Worm (Caenorhabditis elegans) whole organism, L1 larva: ENCODE results near the gene pho-9.

Source experiments
- C04F5.9 ChIP-seq: sonication (generic microtip); optimal IDR thresholded peaks from 2 replicates; lab custom pipeline; 2016; ENCODE audit warnings: missing genetic modification characterization, missing compliant biosample characterization
- Y116A8C.19 ChIP-seq: sonication (generic microtip); optimal IDR thresholded peaks from 2 replicates; lab custom pipeline; 2016; ENCODE audit warnings: missing compliant biosample characterization, missing genetic modification characterization, borderline replicate concordance
- alr-1 ChIP-seq: fragments of 200-800 bp; sonication (Bioruptor generic); optimal IDR thresholded peaks from 2 replicates; lab custom pipeline; 2018; ENCODE audit warnings: borderline replicate concordance, mild to moderate bottlenecking, missing genetic modification characterization, missing compliant biosample characterization
- aly-2 ChIP-seq: fragments of 150-350 bp; optimal IDR thresholded peaks from 2 replicates; lab custom pipeline; 2014; ENCODE audit warnings: missing biosample characterization, missing genetic modification characterization
- dpl-1 ChIP-seq, 3 experiments: fragments of 150-350 bp in 2 of 3; sonication (generic microtip) in 1 of 3; optimal IDR thresholded peaks; 2 replicates each; lab custom pipeline; 2014 to 2017; ENCODE audit warnings: missing biosample characterization in 3 of 3, missing genetic modification characterization in 3 of 3, missing genetic modification reagents in 3 of 3
- lin-39 ChIP-seq: fragments of 150-350 bp; optimal IDR thresholded peaks from 2 replicates; lab custom pipeline; 2014; ENCODE audit warnings: missing biosample characterization, missing genetic modification reagents, missing genetic modification characterization
- nhr-76 ChIP-seq: sonication (generic microtip); optimal IDR thresholded peaks from 2 replicates; lab custom pipeline; 2017; ENCODE audit warnings: missing biosample characterization, missing genetic modification characterization
- nhr-90 ChIP-seq: sonication (generic microtip); optimal IDR thresholded peaks from 2 replicates; lab custom pipeline; 2016; ENCODE audit warnings: mild to moderate bottlenecking, missing genetic modification characterization, missing compliant biosample characterization; ENCODE audit not compliant: poor library complexity
- skn-1 ChIP-seq: fragments of 150-350 bp; optimal IDR thresholded peaks from 2 replicates; lab custom pipeline; 2014; ENCODE audit warnings: missing biosample characterization, missing genetic modification characterization
- snpc-4 ChIP-seq: fragments of 150-350 bp; optimal IDR thresholded peaks from 2 replicates; lab custom pipeline; 2014; ENCODE audit warnings: missing biosample characterization, missing genetic modification characterization
- tbx-2 ChIP-seq: sonication (generic microtip); optimal IDR thresholded peaks from 2 replicates; lab custom pipeline; 2016; ENCODE audit warnings: missing genetic modification characterization, missing compliant biosample characterization
- ztf-11 ChIP-seq, 2 experiments: sonication (generic microtip); optimal IDR thresholded peaks; 2 replicates each; lab custom pipeline; 2016 to 2017; ENCODE audit warnings: missing genetic modification characterization in 2 of 2, missing biosample characterization in 1 of 2, missing compliant biosample characterization in 1 of 2

- TF ChIP-seq C04F5.9 (peak; percentile 82), nhr-76 (no peak), skn-1 (tag; lab: Kevin White, UChicago) (peak; percentile 93), alr-1 (tag; lab: Kevin White, UChicago) (no peak), lin-39 (tag; lab: Kevin White, UChicago) (peak; percentile 61), nhr-90 (tag; lab: Kevin White, UChicago) (peak; percentile 90), tbx-2 (tag; lab: Kevin White, UChicago) (peak; percentile 92), aly-2 (peak; percentile 92), snpc-4 (tag; lab: Kevin White, UChicago) (peak; percentile 90), dpl-1 (GFP tag; optimal IDR thresholded peaks at IDR 0.05; lab: Kevin White, UChicago) (peak; percentile 89 to 92 (median 90)), Y116A8C.19 (tag; lab: Kevin White, UChicago) (no peak), ztf-11 (tag; optimal IDR thresholded peaks at IDR 0.05; lab: Kevin White, UChicago) (peak in 1 of 2 experiments; percentile 81)
These were observed 25.2 kb upstream of the pho-9 start, which contains the start of gene Y71H2AM.20 for ce11 chrIII:2785840-2786239.
